Fruit fly (Drosophila melanogaster): ENCODE results near the gene Hsc70-2.
A peak's percentile ranks its signal among the peaks of the same experiment; 100 is the strongest.

Hsc70-2 gene

dm6 chr3R:13030257-13031173 is 14.0 kb upstream of the Hsc70-2 start, which contains the start of the genes CG46281 and CG46280:
Gene CG46281, minus strand, starts transcription at chr3R:13030307.
Gene CG46280, minus strand, starts transcription at chr3R:13030659.
- no peak for TF ChIP-seq CG9139 (GFP tag; optimal IDR thresholded peaks at IDR 0.05)
- TF ChIP-seq CG3919 (GFP tag; optimal IDR thresholded peaks at IDR 0.05): no peak
- TF ChIP-seq pdm3 (GFP tag; optimal IDR thresholded peaks at IDR 0.05): no peak
- no peak for TF ChIP-seq CG7368 (GFP tag; optimal IDR thresholded peaks at IDR 0.05)
- peak; percentile 57 for TF ChIP-seq esn (GFP tag; optimal IDR thresholded peaks at IDR 0.05)
- no peak for TF ChIP-seq CG11294 (GFP tag; IDR thresholded peaks at IDR 0.05)
- TF ChIP-seq CG32006 (GFP tag; optimal IDR thresholded peaks at IDR 0.05): no peak
- TF ChIP-seq lz (GFP tag; optimal IDR thresholded peaks at IDR 0.05): peak; percentile 43
- TF ChIP-seq CG3032 (tag; optimal IDR thresholded peaks at IDR 0.05): peak; percentile 10
- no peak for TF ChIP-seq Hr39 (GFP tag; optimal IDR thresholded peaks at IDR 0.05)
- no peak for TF ChIP-seq CG15336 (GFP tag; IDR thresholded peaks at IDR 0.05)
- no peak for TF ChIP-seq CG11762 (GFP tag; optimal IDR thresholded peaks at IDR 0.05; ENCODE audit: insufficient read depth)
- TF ChIP-seq CG8319 (GFP tag; optimal IDR thresholded peaks at IDR 0.05): no peak
- peak; percentile 17 for TF ChIP-seq vri (GFP tag; optimal IDR thresholded peaks at IDR 0.05)

- TF ChIP-seq CG11762 (GFP tag; optimal IDR thresholded peaks at IDR 0.05; ENCODE audit: insufficient read depth) (no peak), CG6854 (GFP tag; optimal IDR thresholded peaks at IDR 0.05) (no peak), OdsH (GFP tag; optimal IDR thresholded peaks at IDR 0.05) (no peak), spab (GFP tag; optimal IDR thresholded peaks at IDR 0.05) (no peak), ss (GFP tag; optimal IDR thresholded peaks at IDR 0.05) (no peak), vri (GFP tag; optimal IDR thresholded peaks at IDR 0.05) (peak; percentile 56), Lpt (GFP tag; optimal IDR thresholded peaks at IDR 0.05) (no peak), Eip78C (GFP tag) (peak; percentile 22), pdm3 (GFP tag; optimal IDR thresholded peaks at IDR 0.05) (no peak), CG31627 (GFP tag; optimal IDR thresholded peaks at IDR 0.05) (no peak), dsx (GFP tag; optimal IDR thresholded peaks at IDR 0.05; ENCODE audit: poor library complexity, severe bottlenecking) (no peak), CG8319 (GFP tag; optimal IDR thresholded peaks at IDR 0.05) (no peak), fd59A (GFP tag; optimal IDR thresholded peaks at IDR 0.05) (no peak), CG6163 (GFP tag; IDR thresholded peaks at IDR 0.05) (no peak), lz (GFP tag; optimal IDR thresholded peaks at IDR 0.05) (no peak)
These were observed 12.2 kb upstream of the Hsc70-2 start, which contains the start of gene ry for dm6 chr3R:13032323-13032722. Gene ry, plus strand, starts transcription at chr3R:13032528.

dm6 chr3R:13032975-13033445 is 11.5 kb upstream of the Hsc70-2 start:
- peak; percentile 3 for TF ChIP-seq Lpt (GFP tag; optimal IDR thresholded peaks at IDR 0.05)
- peak; percentile 99 for TF ChIP-seq svp (GFP tag)
- TF ChIP-seq CG32006 (GFP tag; optimal IDR thresholded peaks at IDR 0.05): no peak
- TF ChIP-seq ss (GFP tag; optimal IDR thresholded peaks at IDR 0.05): no peak
- no peak for TF ChIP-seq Met (GFP tag; optimal IDR thresholded peaks at IDR 0.05)
- no peak for TF ChIP-seq CG11294 (GFP tag; IDR thresholded peaks at IDR 0.05)
- peak; percentile 99 for TF ChIP-seq fkh (GFP tag; optimal IDR thresholded peaks at IDR 0.05)
- TF ChIP-seq CG8319 (GFP tag; optimal IDR thresholded peaks at IDR 0.05): no peak

dm6 chr3R:13033670-13034069 is 10.9 kb upstream of the Hsc70-2 start:
- TF ChIP-seq CG11762 (GFP tag; optimal IDR thresholded peaks at IDR 0.05; ENCODE audit: insufficient read depth) (no peak), Hr4 (GFP tag; optimal IDR thresholded peaks at IDR 0.05) (no peak), dsx (GFP tag; optimal IDR thresholded peaks at IDR 0.05; ENCODE audit: poor library complexity, severe bottlenecking) (no peak), net (GFP tag; optimal IDR thresholded peaks at IDR 0.05) (no peak), fd85E (GFP tag; optimal IDR thresholded peaks at IDR 0.05) (no peak), eg (GFP tag; IDR thresholded peaks at IDR 0.05) (no peak), acj6 (GFP tag; optimal IDR thresholded peaks at IDR 0.05) (no peak)

Measured in whole organism, prepupa.